Fruit fly (Drosophila melanogaster) whole organism, adult: ENCODE results near the gene Cyp4ac1.

Experiments
- CG11617 ChIP-seq: fragments of 200-800 bp; sonication (Bioruptor generic); optimal IDR thresholded peaks from 2 replicates; lab custom pipeline; 2017; ENCODE audit warnings: mild to moderate bottlenecking, missing biosample characterization, missing genetic modification reagents, missing genetic modification characterization
- CG14711 ChIP-seq: fragments of 200-800 bp; sonication (Bioruptor generic); optimal IDR thresholded peaks from 2 replicates; lab custom pipeline; 2018; ENCODE audit warnings: missing biosample characterization, mild to moderate bottlenecking, missing genetic modification characterization, moderate library complexity
- CG1620 ChIP-seq: fragments of 200-800 bp; sonication (Bioruptor generic); optimal IDR thresholded peaks from 2 replicates; lab custom pipeline; 2016; ENCODE audit warnings: missing biosample characterization, missing genetic modification characterization
- CG33017 ChIP-seq: fragments of 200-800 bp; sonication (Bioruptor generic); optimal IDR thresholded peaks from 2 replicates; lab custom pipeline; 2018; ENCODE audit warnings: missing biosample characterization, mild to moderate bottlenecking, missing genetic modification characterization, moderate library complexity
- CG7101 ChIP-seq: fragments of 200-800 bp; sonication (Bioruptor generic); optimal IDR thresholded peaks from 2 replicates; lab custom pipeline; 2018; ENCODE audit warnings: missing biosample characterization, mild to moderate bottlenecking, missing genetic modification characterization, moderate library complexity
- Crg-1 ChIP-seq: fragments of 200-800 bp; sonication (Bioruptor generic); optimal IDR thresholded peaks from 2 replicates; lab custom pipeline; 2016; ENCODE audit warnings: missing biosample characterization, missing genetic modification characterization
- Mnt ChIP-seq: fragments of 200-800 bp; sonication (Bioruptor generic); optimal IDR thresholded peaks from 2 replicates; lab custom pipeline; 2016; ENCODE audit warnings: missing biosample characterization, mild to moderate bottlenecking, missing genetic modification characterization
- bab1 ChIP-seq: fragments of 200-800 bp; sonication (Bioruptor generic); optimal IDR thresholded peaks from 3 replicates; lab custom pipeline; 2019; ENCODE audit warnings: missing biosample characterization, mild to moderate bottlenecking, missing genetic modification characterization, moderate library complexity
- cic ChIP-seq: fragments of 200-800 bp; sonication (Bioruptor generic); optimal IDR thresholded peaks from 2 replicates; lab custom pipeline; 2017; ENCODE audit warnings: missing biosample characterization, mild to moderate bottlenecking, missing genetic modification characterization, moderate library complexity
- kay ChIP-seq: fragments of 200-800 bp; sonication (Bioruptor generic); peaks from one replicate; lab custom pipeline; 2016; ENCODE audit warnings: missing biosample characterization, missing genetic modification characterization, borderline replicate concordance
- ovo ChIP-seq: fragments of 200-800 bp; sonication (Bioruptor generic); optimal IDR thresholded peaks from 2 replicates; lab custom pipeline; 2016; ENCODE audit warnings: missing biosample characterization, missing genetic modification characterization
- pad ChIP-seq: fragments of 200-800 bp; sonication (Bioruptor generic); optimal IDR thresholded peaks from 3 replicates; lab custom pipeline; 2017; ENCODE audit warnings: missing biosample characterization, missing genetic modification characterization, mild to moderate bottlenecking, moderate library complexity, missing genetic modification reagents
- tj ChIP-seq: fragments of 200-800 bp; sonication (Bioruptor generic); optimal IDR thresholded peaks from 3 replicates; lab custom pipeline; 2017; ENCODE audit warnings: missing biosample characterization, mild to moderate bottlenecking, missing genetic modification characterization, moderate library complexity
- toe ChIP-seq: fragments of 200-800 bp; sonication (Bioruptor generic); optimal IDR thresholded peaks from 2 replicates; lab custom pipeline; 2016; ENCODE audit warnings: missing biosample characterization, missing genetic modification characterization

dm6 chr2L:5226891-5227554 is 36.8 kb upstream of the Cyp4ac1 start:
- TF ChIP-seq CG7101 (tag; lab: Kevin White, UChicago) (no peak), bab1 (GFP tag; lab: Kevin White, UChicago) (no peak), CG14711 (tag; lab: Kevin White, UChicago) (no peak), CG1620 (no peak), CG11617 (no peak), kay (GFP tag; lab: Kevin White, UChicago) (no peak), CG33017 (tag; lab: Kevin White, UChicago) (no peak), toe (GFP tag; lab: Kevin White, UChicago) (no peak), Crg-1 (no peak), ovo (GFP tag; lab: Kevin White, UChicago) (no peak), pad (GFP tag; lab: Kevin White, UChicago) (no peak), tj (GFP tag; lab: Kevin White, UChicago) (no peak), Mnt (GFP tag; lab: Kevin White, UChicago) (no peak), cic (GFP tag; lab: Kevin White, UChicago) (no peak)
